Worm (Caenorhabditis elegans) whole organism, mixed stage, embryonic: Measurements from ENCODE around the gene meg-1.

ENCODE experiments used
- ceh-43 ChIP-seq: fragments of 200-800 bp; sonication (Bioruptor generic); optimal IDR thresholded peaks from 2 replicates; lab custom pipeline; 2018; ENCODE audit warnings: mild to moderate bottlenecking, missing genetic modification characterization, moderate library complexity, missing compliant biosample characterization
- ces-1 ChIP-seq: fragments of 150-350 bp; optimal IDR thresholded peaks from 2 replicates; lab custom pipeline; 2014; ENCODE audit warnings: missing biosample characterization, missing genetic modification reagents, missing genetic modification characterization
- flh-1 ChIP-seq: fragments of 200-800 bp; sonication (Bioruptor generic); optimal IDR thresholded peaks from 2 replicates; lab custom pipeline; 2018; ENCODE audit warnings: mild to moderate bottlenecking, missing genetic modification characterization, moderate library complexity, missing compliant biosample characterization
- hlh-1 ChIP-seq: fragments of 150-350 bp; optimal IDR thresholded peaks from 2 replicates; lab custom pipeline; 2014; ENCODE audit warnings: missing biosample characterization, missing genetic modification reagents, missing genetic modification characterization
- mep-1 ChIP-seq: fragments of 150-350 bp; optimal IDR thresholded peaks from 2 replicates; lab custom pipeline; 2017; ENCODE audit warnings: missing biosample characterization, missing genetic modification reagents, missing genetic modification characterization, inconsistent platforms
- nhr-12 ChIP-seq: fragments of 150-350 bp; optimal IDR thresholded peaks from 2 replicates; lab custom pipeline; 2014; ENCODE audit warnings: missing biosample characterization, missing genetic modification characterization
- nhr-237 ChIP-seq: fragments of 150-350 bp; optimal IDR thresholded peaks from 2 replicates; lab custom pipeline; 2014; ENCODE audit warnings: missing biosample characterization, missing genetic modification characterization
- nhr-28 ChIP-seq: fragments of 150-350 bp; optimal IDR thresholded peaks from 2 replicates; lab custom pipeline; 2014; ENCODE audit warnings: missing biosample characterization, missing genetic modification characterization
- pha-4 ChIP-seq: fragments of 150-350 bp; optimal IDR thresholded peaks from 2 replicates; lab custom pipeline; 2018; ENCODE audit warnings: missing biosample characterization, missing genetic modification reagents, missing genetic modification characterization
- sem-2 ChIP-seq: fragments of 200-800 bp; sonication (Bioruptor generic); optimal IDR thresholded peaks from 2 replicates; lab custom pipeline; 2018; ENCODE audit warnings: mild to moderate bottlenecking, missing genetic modification characterization, missing compliant biosample characterization
- unc-39 ChIP-seq: fragments of 150-350 bp; optimal IDR thresholded peaks from 2 replicates; lab custom pipeline; 2014; ENCODE audit warnings: missing biosample characterization, missing genetic modification characterization
- zip-8 ChIP-seq: fragments of 150-350 bp; optimal IDR thresholded peaks from 2 replicates; lab custom pipeline; 2014; ENCODE audit warnings: missing biosample characterization, missing genetic modification characterization

ce11 chrX:13914289-13914688 lies 15.1 kb downstream of the meg-1 start, which contains the start of gene Y26E6A.2:
- TF ChIP-seq nhr-237 (tag; lab: Kevin White, UChicago) (no peak), mep-1 (tag; lab: Kevin White, UChicago) (no peak), unc-39 (tag; lab: Kevin White, UChicago) (no peak), ces-1 (GFP tag; lab: Kevin White, UChicago) (no peak), nhr-28 (no peak), ceh-43 (GFP tag; lab: Kevin White, UChicago) (no peak), pha-4 (tag; lab: Kevin White, UChicago) (no peak), zip-8 (tag; lab: Kevin White, UChicago) (no peak), nhr-12 (tag; lab: Kevin White, UChicago) (no peak), sem-2 (GFP tag; lab: Kevin White, UChicago) (no peak), hlh-1 (no peak), flh-1 (GFP tag; lab: Kevin White, UChicago) (no peak)
